Worm (Caenorhabditis elegans): Measurements from ENCODE around the gene F56D6.9.
"Not testable (repeated sequence)": the region's sequence is repeated elsewhere in the genome, so short reads cannot be mapped to it uniquely, and the experiment has no call there.

Gene F56D6.9

ce11 chrIV:3907506-3908188 lies 15.5 kb downstream of the F56D6.9 start, which contains the start of the genes F56D6.22 and F56D6.12:
TSS of gene F56D6.22 (minus strand) at chrIV:3907606.
TSS of gene F56D6.12 (plus strand) at chrIV:3908138.
- no peak for TF ChIP-seq F23B12.7 (tag; optimal IDR thresholded peaks at IDR 0.05; ENCODE audit: insufficient read depth)
- no peak for TF ChIP-seq him-1 (tag; optimal IDR thresholded peaks at IDR 0.05)
- TF ChIP-seq die-1 (tag; optimal IDR thresholded peaks at IDR 0.05) = no peak
- no peak for TF ChIP-seq mxl-1 (tag; optimal IDR thresholded peaks at IDR 0.05)
- TF ChIP-seq lin-40 (tag; optimal IDR thresholded peaks at IDR 0.05) = no peak
- TF ChIP-seq lin-35 (GFP tag; optimal IDR thresholded peaks at IDR 0.05) = no peak
- TF ChIP-seq ceh-27 (GFP tag; optimal IDR thresholded peaks at IDR 0.05) = no peak
- no peak for TF ChIP-seq hlh-12 (tag; optimal IDR thresholded peaks at IDR 0.05)
- TF ChIP-seq nhr-120 (GFP tag; IDR thresholded peaks at IDR 0.05) = no peak
- TF ChIP-seq snpc-1.1 (tag; optimal IDR thresholded peaks at IDR 0.05; ENCODE audit: insufficient read depth) = no peak
- no peak for TF ChIP-seq F57C9.4 (tag; optimal IDR thresholded peaks at IDR 0.05)
- no peak for TF ChIP-seq nhr-179 (tag; optimal IDR thresholded peaks at IDR 0.05)
- TF ChIP-seq C17E4.6 (GFP tag; IDR thresholded peaks at IDR 0.05) = no peak

ce11 chrIV:3909114-3909513 lies 17.0 kb downstream of the F56D6.9 start, which contains the start of gene F56D6.13:
TSS of gene F56D6.13 (plus strand) at chrIV:3909414.
- TF ChIP-seq zim-3 (tag; optimal IDR thresholded peaks at IDR 0.05) (no peak), hmg-1.2 (GFP tag; IDR thresholded peaks at IDR 0.05) (no peak), madf-8 (GFP tag; conservative IDR thresholded peaks at IDR 0.05) (no peak), unc-130 (GFP tag; optimal IDR thresholded peaks at IDR 0.05) (no peak), attf-6 (GFP tag; IDR thresholded peaks at IDR 0.05) (no peak), F57C9.4 (tag; optimal IDR thresholded peaks at IDR 0.05) (no peak), fkh-3 (tag; optimal IDR thresholded peaks at IDR 0.05) (no peak), ceh-27 (GFP tag; optimal IDR thresholded peaks at IDR 0.05) (no peak)

- not testable (repeated sequence) for TF ChIP-seq tlf-1 (GFP tag; optimal IDR thresholded peaks at IDR 0.05); C17E4.6 (GFP tag; IDR thresholded peaks at IDR 0.05); K12H6.12 (tag; optimal IDR thresholded peaks at IDR 0.05)
Observed at ce11 chrIV:3911848-3912247, 19.7 kb downstream of the F56D6.9 start, which contains the start of gene F56D6.18. TSS of gene F56D6.18 (minus strand) at chrIV:3911948.

DNA sequence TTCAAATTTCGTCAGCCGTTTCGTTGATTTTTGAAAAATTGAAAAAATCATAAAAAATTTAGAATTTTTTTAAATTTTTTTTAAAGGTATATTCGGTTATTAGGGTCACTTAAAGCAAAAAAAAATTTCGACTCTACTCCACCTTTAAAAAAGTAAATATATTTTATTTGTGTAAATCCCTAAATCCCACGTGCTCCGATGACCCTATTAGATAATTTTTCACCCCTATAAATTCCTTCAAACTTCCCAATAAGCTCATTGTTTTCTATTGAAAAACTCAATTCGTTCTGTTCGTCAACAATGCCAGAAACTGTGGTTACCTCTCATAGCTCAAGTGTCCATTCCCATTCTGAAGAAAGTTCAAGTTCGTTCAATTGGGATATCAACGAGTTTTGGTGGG lies 20.5 kb downstream of the F56D6.9 start, which contains the start of gene F56D6.20:
TSS of gene F56D6.20 (plus strand) at position 301 of the 400 bp plus-strand sequence.
- TF ChIP-seq aptf-2 (GFP tag; conservative IDR thresholded peaks at IDR 0.05) (no peak), bed-1 (GFP tag; IDR thresholded peaks at IDR 0.05) (no peak), ztf-18 (tag; optimal IDR thresholded peaks at IDR 0.05) (no peak), ztf-26 (tag; optimal IDR thresholded peaks at IDR 0.05) (no peak), hsf-1 (GFP tag; IDR thresholded peaks at IDR 0.05) (no peak)

DNA sequence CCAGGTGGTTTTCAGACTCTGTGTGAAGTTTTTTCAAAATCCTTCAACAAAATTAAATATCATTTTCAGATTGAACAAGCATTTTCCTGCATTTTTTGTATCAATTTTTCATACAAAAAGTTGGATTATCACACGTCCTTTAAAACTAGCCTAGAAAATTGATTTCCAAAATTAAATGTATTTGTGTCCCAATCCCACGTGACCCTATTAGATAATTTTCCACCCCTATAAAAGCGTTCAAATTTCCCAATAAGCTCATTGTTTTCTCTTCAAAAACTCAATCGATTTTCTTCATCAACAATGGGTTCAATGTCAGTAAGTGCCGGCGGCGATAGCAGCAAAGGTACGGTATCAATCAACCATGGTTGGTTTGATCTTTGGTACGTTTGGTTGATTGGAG lies 22.3 kb downstream of the F56D6.9 start, which contains the start of gene F56D6.19:
TSS of gene F56D6.19 (plus strand) at position 301 of the 400 bp plus-strand sequence.
- TF ChIP-seq T07F8.4 (tag; optimal IDR thresholded peaks at IDR 0.05) = no peak
- TF ChIP-seq hsf-1 (GFP tag; IDR thresholded peaks at IDR 0.05) = no peak
- no peak for TF ChIP-seq unc-62 (GFP tag; optimal IDR thresholded peaks at IDR 0.05)
- TF ChIP-seq cebp-2 (GFP tag; IDR thresholded peaks at IDR 0.05) = no peak
- no peak for TF ChIP-seq sptf-2 (GFP tag; optimal IDR thresholded peaks at IDR 0.05)
- no peak for TF ChIP-seq D2030.7 (GFP tag; IDR thresholded peaks at IDR 0.05)
- TF ChIP-seq snpc-4 (GFP tag; optimal IDR thresholded peaks at IDR 0.05) = no peak
- TF ChIP-seq snpc-4 (tag; optimal IDR thresholded peaks at IDR 0.05) = no peak
- no peak for TF ChIP-seq lsy-27 (tag; optimal IDR thresholded peaks at IDR 0.05; ENCODE audit: borderline replicate concordance, insufficient read depth)
- no peak for TF ChIP-seq rpc-1 (optimal IDR thresholded peaks at IDR 0.05)
- TF ChIP-seq rpc-1 (tag; optimal IDR thresholded peaks at IDR 0.05) = no peak
- no peak for TF ChIP-seq madf-10 (tag; optimal IDR thresholded peaks at IDR 0.05)
- no peak for TF ChIP-seq F55B11.4 (tag; optimal IDR thresholded peaks at IDR 0.05; ENCODE audit: borderline replicate concordance, insufficient read depth)
- no peak for TF ChIP-seq madf-3 (GFP tag; IDR thresholded peaks at IDR 0.05)
- TF ChIP-seq ztf-25 (GFP tag; IDR thresholded peaks at IDR 0.05) = no peak
- TF ChIP-seq let-526 (GFP tag; IDR thresholded peaks at IDR 0.05) = no peak
- no peak for TF ChIP-seq zfh-2 (GFP tag; conservative IDR thresholded peaks at IDR 0.05)
- no peak for TF ChIP-seq repo-1 (tag; optimal IDR thresholded peaks at IDR 0.05)

All from whole organism, young adult.